Fruit fly (Drosophila melanogaster): ENCODE measurements around the gene CG33287.

dm6 chr3L:21013465-21013864 is 43.0 kb upstream of the CG33287 start:
- no peak for TF ChIP-seq CG8478 (optimal IDR thresholded peaks at IDR 0.05)
- TF ChIP-seq CTCF (optimal IDR thresholded peaks at IDR 0.05): no peak
